Fruit fly (Drosophila melanogaster): ENCODE measurements around the gene CG32453.
"Not testable (repeated sequence)": the region's sequence is repeated elsewhere in the genome, so short reads cannot be mapped to it uniquely, and the experiment has no call there.

CG32453 gene

dm6 chr3L:22696930-22697329 is at the start of gene CG32453:
CG32453 (plus strand) TSS chr3L:22697230.
- not testable (repeated sequence) for TF ChIP-seq CG13204 (GFP tag; optimal IDR thresholded peaks at IDR 0.05); EcR (GFP tag; optimal IDR thresholded peaks at IDR 0.05); Snoo (tag; optimal IDR thresholded peaks at IDR 0.05)

dm6 chr3L:22647627-22648026 is 49.4 kb upstream of the CG32453 start, which contains the start of gene CG33769:
CG33769 (plus strand) TSS chr3L:22647927.
- TF ChIP-seq Pif1B (GFP tag; optimal IDR thresholded peaks at IDR 0.05) = no peak
- no peak for TF ChIP-seq CG34367 (tag; optimal IDR thresholded peaks at IDR 0.05)
- TF ChIP-seq Ets98B (GFP tag; IDR thresholded peaks at IDR 0.05) = no peak
- no peak for TF ChIP-seq CG8301 (tag; optimal IDR thresholded peaks at IDR 0.05)
- TF ChIP-seq CG9948 (tag; optimal IDR thresholded peaks at IDR 0.05) = no peak
- no peak for TF ChIP-seq D1 (tag; optimal IDR thresholded peaks at IDR 0.05)
- TF ChIP-seq CG17806 (tag; optimal IDR thresholded peaks at IDR 0.05) = no peak
- TF ChIP-seq CG10348 (GFP tag; IDR thresholded peaks at IDR 0.05) = no peak
- no peak for TF ChIP-seq gl (tag; optimal IDR thresholded peaks at IDR 0.05)
- no peak for TF ChIP-seq EcR (GFP tag; optimal IDR thresholded peaks at IDR 0.05)
- TF ChIP-seq CG14655 (GFP tag; optimal IDR thresholded peaks at IDR 0.05) = no peak
- no peak for TF ChIP-seq CG12605 (GFP tag; IDR thresholded peaks at IDR 0.05)
- no peak for TF ChIP-seq fd96Ca (GFP tag; IDR thresholded peaks at IDR 0.05)
- TF ChIP-seq CG4496 (GFP tag; IDR thresholded peaks at IDR 0.05) = no peak
- no peak for TF ChIP-seq Snoo (tag; optimal IDR thresholded peaks at IDR 0.05)
- TF ChIP-seq CG8159 (tag; optimal IDR thresholded peaks at IDR 0.05) = no peak
- no peak for TF ChIP-seq CG13204 (GFP tag; optimal IDR thresholded peaks at IDR 0.05)

- TF ChIP-seq Ets98B (GFP tag; IDR thresholded peaks at IDR 0.05) (no peak), CG17806 (tag; optimal IDR thresholded peaks at IDR 0.05) (no peak), Pif1B (GFP tag; optimal IDR thresholded peaks at IDR 0.05) (no peak), CG4496 (GFP tag; IDR thresholded peaks at IDR 0.05) (no peak), CG8159 (tag; optimal IDR thresholded peaks at IDR 0.05) (no peak), Snoo (tag; optimal IDR thresholded peaks at IDR 0.05) (no peak), Pif1A (GFP tag; optimal IDR thresholded peaks at IDR 0.05) (no peak), CG34367 (tag; optimal IDR thresholded peaks at IDR 0.05) (no peak), CG10348 (GFP tag; IDR thresholded peaks at IDR 0.05) (no peak), CG14655 (GFP tag; optimal IDR thresholded peaks at IDR 0.05) (no peak), rn (GFP tag; IDR thresholded peaks at IDR 0.05) (no peak), CG9948 (tag; optimal IDR thresholded peaks at IDR 0.05) (no peak), CG12605 (GFP tag; IDR thresholded peaks at IDR 0.05) (no peak), fd96Ca (GFP tag; IDR thresholded peaks at IDR 0.05) (no peak), CG15710 (tag; optimal IDR thresholded peaks at IDR 0.05) (no peak), CG32121 (GFP tag; IDR thresholded peaks at IDR 0.05) (no peak), D1 (tag; optimal IDR thresholded peaks at IDR 0.05) (no peak), CG8301 (tag; optimal IDR thresholded peaks at IDR 0.05) (no peak), CG13204 (GFP tag; optimal IDR thresholded peaks at IDR 0.05) (no peak), EcR (GFP tag; optimal IDR thresholded peaks at IDR 0.05) (no peak)
These were observed 48.7 kb upstream of the CG32453 start, which contains the start of gene CG33770 for dm6 chr3L:22648372-22648771. CG33770 (plus strand) TSS chr3L:22648672.

dm6 chr3L:22649096-22649495 is 47.9 kb upstream of the CG32453 start, which contains the start of gene CG33771:
CG33771 (plus strand) TSS chr3L:22649396.
- no peak for TF ChIP-seq fd96Ca (GFP tag; IDR thresholded peaks at IDR 0.05)
- TF ChIP-seq CG8159 (tag; optimal IDR thresholded peaks at IDR 0.05) = no peak
- TF ChIP-seq rn (GFP tag; IDR thresholded peaks at IDR 0.05) = no peak
- no peak for TF ChIP-seq Pif1B (GFP tag; optimal IDR thresholded peaks at IDR 0.05)
- TF ChIP-seq CG13204 (GFP tag; optimal IDR thresholded peaks at IDR 0.05) = no peak
- no peak for TF ChIP-seq CG12605 (GFP tag; IDR thresholded peaks at IDR 0.05)
- TF ChIP-seq EcR (GFP tag; optimal IDR thresholded peaks at IDR 0.05) = no peak
- no peak for TF ChIP-seq Pif1A (GFP tag; optimal IDR thresholded peaks at IDR 0.05)
- TF ChIP-seq Ets98B (GFP tag; IDR thresholded peaks at IDR 0.05) = no peak
- no peak for TF ChIP-seq CG4496 (GFP tag; IDR thresholded peaks at IDR 0.05)
- no peak for TF ChIP-seq CG9948 (tag; optimal IDR thresholded peaks at IDR 0.05)
- no peak for TF ChIP-seq CG17806 (tag; optimal IDR thresholded peaks at IDR 0.05)
- no peak for TF ChIP-seq CG14655 (GFP tag; optimal IDR thresholded peaks at IDR 0.05)
- no peak for TF ChIP-seq CG32121 (GFP tag; IDR thresholded peaks at IDR 0.05)
- TF ChIP-seq CG34367 (tag; optimal IDR thresholded peaks at IDR 0.05) = no peak
- TF ChIP-seq CG15710 (tag; optimal IDR thresholded peaks at IDR 0.05) = no peak
- TF ChIP-seq Snoo (tag; optimal IDR thresholded peaks at IDR 0.05) = no peak
- TF ChIP-seq D1 (tag; optimal IDR thresholded peaks at IDR 0.05) = no peak

DNA sequence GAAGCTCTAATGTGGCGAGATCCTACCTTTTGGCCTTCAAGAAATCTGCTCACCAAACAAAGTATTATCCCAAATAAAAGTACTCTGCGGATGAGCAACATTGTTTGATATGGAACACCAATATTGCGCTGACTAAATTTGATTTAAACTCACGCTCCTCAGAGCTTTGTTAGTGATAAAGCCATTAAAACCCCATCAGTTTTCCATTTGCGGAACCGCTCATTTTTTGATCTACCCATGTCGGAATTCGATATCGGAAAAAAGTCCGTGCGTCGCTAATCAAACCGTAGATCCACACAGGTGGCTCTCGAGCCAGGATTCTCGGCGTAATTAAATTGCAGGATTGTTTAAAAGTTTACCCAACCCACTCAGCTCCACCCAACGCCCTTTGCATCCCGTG is 44.6 kb upstream of the CG32453 start, which contains the start of gene CG33772:
Gene CG33772 (minus strand): TSS at position 101 of the 400 bp plus-strand sequence.
- TF ChIP-seq CG34367 (tag; optimal IDR thresholded peaks at IDR 0.05) (no peak), CG14655 (GFP tag; optimal IDR thresholded peaks at IDR 0.05) (no peak), fd96Ca (GFP tag; IDR thresholded peaks at IDR 0.05) (no peak), Ets98B (GFP tag; IDR thresholded peaks at IDR 0.05) (no peak), D1 (tag; optimal IDR thresholded peaks at IDR 0.05) (no peak), gl (tag; optimal IDR thresholded peaks at IDR 0.05) (no peak), CG12605 (GFP tag; IDR thresholded peaks at IDR 0.05) (no peak), CG8301 (tag; optimal IDR thresholded peaks at IDR 0.05) (no peak)

DNA sequence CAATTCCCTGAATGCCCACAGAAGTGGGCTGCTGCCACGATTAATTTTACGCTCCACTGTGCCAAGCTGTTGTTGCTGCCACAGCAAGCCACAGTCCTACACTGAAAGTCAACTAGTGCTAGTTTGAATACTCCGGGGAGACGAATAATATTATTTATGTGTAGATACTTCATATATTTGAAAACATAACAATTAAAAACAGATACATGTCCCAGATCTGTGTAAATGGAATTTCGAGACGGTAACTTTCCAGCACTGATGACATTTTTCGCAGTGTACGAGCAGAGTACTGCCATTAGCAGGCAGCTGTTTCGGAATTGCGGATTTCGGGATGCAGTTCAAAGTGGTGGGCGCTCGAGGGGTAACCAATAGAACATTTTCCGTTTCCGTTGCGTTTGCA is 31.9 kb upstream of the CG32453 start:
- TF ChIP-seq CG8159 (tag; optimal IDR thresholded peaks at IDR 0.05) (peak; percentile 28), D1 (tag; optimal IDR thresholded peaks at IDR 0.05) (no peak), CG9948 (tag; optimal IDR thresholded peaks at IDR 0.05) (peak; percentile 16), Pif1A (GFP tag; optimal IDR thresholded peaks at IDR 0.05) (no peak)
